Worm (Caenorhabditis elegans): ENCODE measurements around the gene C29A12.1.
A peak's percentile ranks its signal among the peaks of the same experiment; 100 is the strongest.

C29A12.1 gene

DNA sequence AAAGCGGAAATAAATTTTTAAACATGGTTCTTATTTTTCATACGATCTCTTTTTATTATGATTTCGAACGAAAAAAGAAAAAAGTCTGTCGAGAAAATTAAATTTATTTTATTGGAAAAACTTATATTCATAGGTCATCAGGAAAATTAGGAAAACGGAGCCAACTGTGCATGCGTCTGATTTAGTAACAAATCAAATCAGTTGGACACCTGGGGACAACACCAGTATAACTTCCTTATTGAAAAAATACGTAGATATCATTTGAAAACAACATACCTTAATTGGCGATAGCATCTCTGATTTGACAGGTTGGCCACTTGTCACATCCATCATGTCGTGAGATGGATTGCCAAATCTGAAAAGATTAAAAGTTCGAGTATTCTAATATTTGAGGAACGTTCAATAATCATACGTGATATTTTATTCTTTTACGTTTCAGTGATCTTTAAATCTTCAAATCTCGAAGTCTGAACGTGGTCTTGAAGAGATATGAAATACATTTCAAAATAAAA is 47.3 kb upstream of the C29A12.1 start:
- TF ChIP-seq egl-27 (tag; optimal IDR thresholded peaks at IDR 0.05): peak; percentile 41
- TF ChIP-seq ztf-1 (GFP tag; conservative IDR thresholded peaks at IDR 0.05): no peak
- no peak for TF ChIP-seq crh-2 (tag; optimal IDR thresholded peaks at IDR 0.05)
- peak; percentile 72 for TF ChIP-seq sma-9 (GFP tag; optimal IDR thresholded peaks at IDR 0.05)
- TF ChIP-seq sma-9 (tag; optimal IDR thresholded peaks at IDR 0.05): no peak
- peak; percentile 52 for TF ChIP-seq ceh-16 (tag; optimal IDR thresholded peaks at IDR 0.05)
- peak; percentile 18 for TF ChIP-seq blmp-1 (tag; optimal IDR thresholded peaks at IDR 0.05; ENCODE audit: insufficient read depth)
- TF ChIP-seq nhr-25 (tag; optimal IDR thresholded peaks at IDR 0.05): peak; percentile 17

DNA sequence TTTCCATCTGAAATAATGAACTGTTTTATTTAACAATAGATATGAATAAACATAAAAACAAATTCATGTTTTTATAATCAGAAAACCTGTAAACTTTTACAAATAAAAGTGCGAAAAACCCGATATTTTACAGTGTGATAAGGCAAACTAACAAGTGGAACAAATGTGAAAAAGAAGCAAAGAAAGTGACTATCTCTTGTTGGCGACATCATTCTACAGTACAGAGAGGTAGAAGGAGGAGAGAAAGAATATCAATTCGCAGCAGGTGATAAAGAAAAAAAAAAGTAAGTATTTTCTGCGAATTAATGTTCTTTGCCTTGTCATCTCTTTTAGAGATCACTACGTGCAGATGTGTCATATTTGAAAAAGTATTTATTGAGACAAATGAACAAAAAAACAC is 46.5 kb upstream of the C29A12.1 start:
- TF ChIP-seq ama-1 (optimal IDR thresholded peaks at IDR 0.05) (no peak), sma-9 (GFP tag; optimal IDR thresholded peaks at IDR 0.05) (peak; percentile 77), sma-9 (tag; optimal IDR thresholded peaks at IDR 0.05) (no peak), nhr-25 (tag; optimal IDR thresholded peaks at IDR 0.05) (peak; percentile 18), fos-1 (tag; optimal IDR thresholded peaks at IDR 0.05) (peak; percentile 94), blmp-1 (tag; optimal IDR thresholded peaks at IDR 0.05; ENCODE audit: insufficient read depth) (peak; percentile 44), C34F6.9 (tag; optimal IDR thresholded peaks at IDR 0.05) (peak; percentile 3), F13H6.1 (tag; optimal IDR thresholded peaks at IDR 0.05) (peak; percentile 11), sem-4 (tag; optimal IDR thresholded peaks at IDR 0.05) (no peak), Y55F3AM.14 (GFP tag; optimal IDR thresholded peaks at IDR 0.05) (peak; percentile 66), snpc-4 (tag; optimal IDR thresholded peaks at IDR 0.05) (no peak), gmeb-1 (tag; optimal IDR thresholded peaks at IDR 0.05) (peak; percentile 24), sma-3 (GFP tag; optimal IDR thresholded peaks at IDR 0.05) (peak; percentile 17), crh-2 (tag; optimal IDR thresholded peaks at IDR 0.05) (no peak)

DNA sequence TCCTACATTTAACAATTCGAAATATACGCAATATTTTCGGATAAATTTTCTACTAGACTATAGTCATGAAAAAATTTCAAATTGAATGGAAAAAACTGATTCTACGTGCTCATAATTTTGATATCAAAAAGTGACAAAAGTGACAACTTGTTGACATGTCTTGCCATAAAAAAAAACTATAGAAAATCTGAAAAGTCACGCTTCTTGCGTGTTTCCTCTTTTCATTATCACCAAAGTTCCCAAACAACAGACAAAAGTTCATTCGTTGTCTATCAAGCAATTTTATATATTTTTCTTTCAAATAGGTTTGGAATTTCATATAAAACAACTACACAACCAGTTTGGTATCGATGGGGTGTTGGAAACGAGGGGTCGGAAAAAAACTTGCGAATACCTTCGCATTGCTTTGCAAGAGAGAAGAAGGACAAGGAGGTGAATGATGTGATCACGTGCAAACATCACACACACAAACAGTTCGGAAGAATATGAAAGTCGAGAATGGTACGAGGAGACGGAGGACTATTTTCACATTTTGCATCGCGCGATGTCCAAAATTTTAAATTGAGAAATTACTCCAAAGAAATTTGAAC is 45.9 kb upstream of the C29A12.1 start:
- TF ChIP-seq Y55F3AM.14 (GFP tag; optimal IDR thresholded peaks at IDR 0.05) (no peak), nhr-21 (tag; optimal IDR thresholded peaks at IDR 0.05) (no peak), nhr-129 (tag; optimal IDR thresholded peaks at IDR 0.05) (peak; percentile 47), nhr-25 (tag; optimal IDR thresholded peaks at IDR 0.05) (peak; percentile 56), F13H6.1 (tag; optimal IDR thresholded peaks at IDR 0.05) (peak; percentile 18)

DNA sequence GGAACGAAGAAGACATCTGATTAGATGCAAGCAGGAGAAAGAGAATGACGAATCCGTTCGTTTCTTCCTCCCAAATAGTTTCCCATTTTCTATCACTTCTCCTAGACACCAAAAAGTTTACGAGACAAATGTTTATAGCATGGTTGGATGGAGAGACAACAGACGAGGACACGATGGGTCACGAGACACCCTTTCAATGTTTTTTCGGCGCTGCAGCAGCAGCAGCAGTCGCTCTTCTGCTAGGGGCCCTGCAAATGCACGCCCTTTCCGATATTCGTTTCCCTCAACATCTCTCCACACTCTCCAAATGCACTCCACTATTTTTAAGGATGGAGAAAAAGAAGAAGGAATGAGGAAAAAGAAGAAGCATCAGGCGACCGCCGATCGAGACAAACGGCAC is 45.1 kb upstream of the C29A12.1 start:
- TF ChIP-seq blmp-1 (tag; optimal IDR thresholded peaks at IDR 0.05; ENCODE audit: insufficient read depth) (no peak), ztf-1 (GFP tag; conservative IDR thresholded peaks at IDR 0.05) (no peak), fos-1 (tag; optimal IDR thresholded peaks at IDR 0.05) (peak; percentile 39), nhr-237 (tag; optimal IDR thresholded peaks at IDR 0.05) (no peak), mbf-1 (tag; optimal IDR thresholded peaks at IDR 0.05) (no peak), ceh-16 (tag; optimal IDR thresholded peaks at IDR 0.05) (no peak), nhr-6 (tag; optimal IDR thresholded peaks at IDR 0.05) (peak; percentile 54), ztf-4 (tag; optimal IDR thresholded peaks at IDR 0.05) (peak; percentile 76), nhr-12 (tag; optimal IDR thresholded peaks at IDR 0.05) (peak; percentile 10), mdl-1 (tag; optimal IDR thresholded peaks at IDR 0.05) (peak; percentile 86 to 91), nhr-25 (tag; optimal IDR thresholded peaks at IDR 0.05) (no peak), nhr-129 (tag; optimal IDR thresholded peaks at IDR 0.05) (peak; percentile 89), zag-1 (tag; optimal IDR thresholded peaks at IDR 0.05) (peak; percentile 84), gmeb-1 (tag; optimal IDR thresholded peaks at IDR 0.05) (no peak), nhr-23 (tag; optimal IDR thresholded peaks at IDR 0.05) (no peak), unc-55 (GFP tag; optimal IDR thresholded peaks at IDR 0.05) (peak; percentile 39), unc-62 (GFP tag; optimal IDR thresholded peaks at IDR 0.05) (no peak), R02D3.7 (tag; optimal IDR thresholded peaks at IDR 0.05) (no peak), lin-11 (tag; optimal IDR thresholded peaks at IDR 0.05) (peak; percentile 62), lin-39 (tag; optimal IDR thresholded peaks at IDR 0.05) (no peak), egl-27 (tag; optimal IDR thresholded peaks at IDR 0.05) (peak; percentile 72), peb-1 (tag; optimal IDR thresholded peaks at IDR 0.05) (no peak), lsy-2 (tag; optimal IDR thresholded peaks at IDR 0.05) (peak in 1 of 2 experiments; percentile 84), ceh-82 (tag; optimal IDR thresholded peaks at IDR 0.05) (no peak), dmd-4 (tag; optimal IDR thresholded peaks at IDR 0.05) (no peak), nhr-77 (tag; optimal IDR thresholded peaks at IDR 0.05) (no peak), mab-5 (tag; optimal IDR thresholded peaks at IDR 0.05) (peak; percentile 81), Y55F3AM.14 (GFP tag; optimal IDR thresholded peaks at IDR 0.05) (peak; percentile 96), ztf-11 (tag; optimal IDR thresholded peaks at IDR 0.05) (no peak), alr-1 (tag; optimal IDR thresholded peaks at IDR 0.05) (no peak), sem-4 (tag; optimal IDR thresholded peaks at IDR 0.05) (peak; percentile 79), snpc-4 (tag; optimal IDR thresholded peaks at IDR 0.05) (peak; percentile 41), nhr-10 (tag; optimal IDR thresholded peaks at IDR 0.05) (no peak), elt-3 (tag; optimal IDR thresholded peaks at IDR 0.05) (no peak), ZK546.5 (tag; optimal IDR thresholded peaks at IDR 0.05) (no peak), ama-1 (optimal IDR thresholded peaks at IDR 0.05) (peak; percentile 48), nhr-21 (tag; optimal IDR thresholded peaks at IDR 0.05) (peak; percentile 82), crh-2 (tag; optimal IDR thresholded peaks at IDR 0.05) (peak; percentile 62), sma-9 (GFP tag; optimal IDR thresholded peaks at IDR 0.05) (peak; percentile 97), sma-9 (tag; optimal IDR thresholded peaks at IDR 0.05) (no peak), nhr-11 (tag; optimal IDR thresholded peaks at IDR 0.05) (no peak)
